Fruit fly (Drosophila melanogaster) whole organism, embryonic: ENCODE data around the gene CG11550.
A peak's percentile ranks its signal among the peaks of the same experiment; 100 is the strongest.

Experiments used
- Ada2b ChIP-seq: fragments of 200-800 bp; sonication (Bioruptor generic); IDR thresholded peaks from 2 replicates; pipeline ENCODE4 v1.3.6; 2022; ENCODE audit warnings: missing biosample characterization, missing genetic modification characterization
- Aef1 ChIP-seq: fragments of 200-800 bp; sonication (Bioruptor generic); IDR thresholded peaks from 3 replicates; pipeline ENCODE4 v1.3.6; 2022; ENCODE audit warnings: missing biosample characterization, missing genetic modification characterization
- Antp ChIP-seq: fragments of 200-800 bp; sonication (Bioruptor generic); optimal IDR thresholded peaks from 3 replicates; lab custom pipeline; 2016; ENCODE audit warnings: missing biosample characterization, missing genetic modification characterization
- Blimp-1 ChIP-seq: fragments of 200-800 bp; sonication (Bioruptor generic); optimal IDR thresholded peaks from 3 replicates; lab custom pipeline; 2018; ENCODE audit warnings: missing biosample characterization, missing genetic modification characterization, mild to moderate bottlenecking, moderate library complexity, missing genetic modification reagents
- CG10565 ChIP-seq: fragments of 200-800 bp; sonication (Bioruptor generic); optimal IDR thresholded peaks from 3 replicates; lab custom pipeline; 2016; ENCODE audit warnings: missing biosample characterization, mild to moderate bottlenecking, missing genetic modification characterization
- CG12155 ChIP-seq: fragments of 200-800 bp; sonication (Bioruptor generic); optimal IDR thresholded peaks from 3 replicates; lab custom pipeline; 2016; ENCODE audit warnings: missing biosample characterization, missing genetic modification characterization
- CG12219 ChIP-seq: fragments of 200-800 bp; sonication (Bioruptor generic); optimal IDR thresholded peaks from 3 replicates; lab custom pipeline; 2018; ENCODE audit warnings: missing biosample characterization, mild to moderate bottlenecking, missing genetic modification characterization
- CG14441 ChIP-seq: fragments of 200-800 bp; sonication (Bioruptor generic); IDR thresholded peaks from 2 replicates; pipeline ENCODE4 v1.3.6; 2022; ENCODE audit warnings: missing biosample characterization, missing genetic modification characterization
- CG17186 ChIP-seq: fragments of 200-800 bp; sonication (Bioruptor generic); optimal IDR thresholded peaks from 3 replicates; lab custom pipeline; 2017; ENCODE audit warnings: missing biosample characterization, missing genetic modification reagents, missing genetic modification characterization
- CG17328 ChIP-seq: fragments of 200-800 bp; sonication (Bioruptor generic); IDR thresholded peaks from 2 replicates; pipeline ENCODE4 v1.3.6; 2022; ENCODE audit warnings: missing biosample characterization, missing genetic modification characterization
- CG18599 ChIP-seq: fragments of 200-800 bp; sonication (Bioruptor generic); optimal IDR thresholded peaks from 3 replicates; lab custom pipeline; 2017; ENCODE audit warnings: missing biosample characterization, missing genetic modification characterization, mild to moderate bottlenecking, moderate library complexity, missing genetic modification reagents
- CG2120 ChIP-seq: fragments of 200-800 bp; sonication (Bioruptor generic); optimal IDR thresholded peaks from 3 replicates; lab custom pipeline; 2016; ENCODE audit warnings: missing biosample characterization, missing genetic modification characterization
- CG31441 ChIP-seq: fragments of 200-800 bp; sonication (Bioruptor generic); IDR thresholded peaks from 2 replicates; pipeline ENCODE4 v1.3.6; 2022; ENCODE audit warnings: missing biosample characterization, missing genetic modification characterization
- CG3726 ChIP-seq: fragments of 200-800 bp; sonication (Bioruptor generic); IDR thresholded peaks from 3 replicates; pipeline ENCODE4, ENCODE4 v1.3.6; 2022; ENCODE audit warnings: missing biosample characterization, missing genetic modification characterization
- CG8924 ChIP-seq: fragments of 200-800 bp; optimal IDR thresholded peaks from 3 replicates; lab custom pipeline; 2019; ENCODE audit warnings: missing biosample characterization, mild to moderate bottlenecking, missing genetic modification characterization, moderate library complexity
- CG9437 ChIP-seq: fragments of 200-800 bp; sonication (Bioruptor generic); optimal IDR thresholded peaks from 2 replicates; lab custom pipeline; 2018; ENCODE audit warnings: missing biosample characterization, mild to moderate bottlenecking, missing genetic modification characterization
- Chrac-16 ChIP-seq: fragments of 200-800 bp; sonication (Bioruptor generic); optimal IDR thresholded peaks from 3 replicates; lab custom pipeline; 2016; ENCODE audit warnings: missing biosample characterization, missing genetic modification characterization
- D ChIP-seq, 2 experiments: fragments of 200-800 bp in 1 of 2; fragments of >200 bp in 1 of 2; sonication (Bioruptor generic) in 1 of 2; optimal IDR thresholded peaks; 2 replicates in 1 of 2; 3 replicates in 1 of 2; lab custom pipeline; 2017; ENCODE audit warnings: mild to moderate bottlenecking in 1 of 2, missing biosample characterization in 1 of 2, missing genetic modification characterization in 1 of 2, missing genetic modification reagents in 1 of 2
- Dek ChIP-seq: fragments of 200-800 bp; sonication (Bioruptor generic); optimal IDR thresholded peaks from 3 replicates; lab custom pipeline; 2019; ENCODE audit warnings: missing biosample characterization, mild to moderate bottlenecking, missing genetic modification characterization, moderate library complexity
- Drgx ChIP-seq: fragments of 200-800 bp; sonication (Bioruptor generic); IDR thresholded peaks from 2 replicates; pipeline ENCODE4 v1.3.6; 2022; ENCODE audit warnings: missing biosample characterization, missing genetic modification characterization
- Med ChIP-seq: fragments of 200-800 bp; sonication (Bioruptor generic); peaks from one replicate; lab custom pipeline; 2016; ENCODE audit warnings: missing biosample characterization, missing genetic modification characterization, mild to moderate bottlenecking, inconsistent platforms, moderate library complexity
- Myb ChIP-seq: fragments of 200-800 bp; sonication (Bioruptor generic); optimal IDR thresholded peaks from 2 replicates; lab custom pipeline; 2016; ENCODE audit warnings: missing biosample characterization, missing genetic modification characterization
- Nf-YC ChIP-seq: fragments of 200-800 bp; optimal IDR thresholded peaks from 3 replicates; lab custom pipeline; 2019; ENCODE audit warnings: missing biosample characterization, mild to moderate bottlenecking, missing genetic modification characterization, moderate library complexity
- Oli ChIP-seq: fragments of 200-800 bp; sonication (Bioruptor generic); optimal IDR thresholded peaks from 2 replicates; lab custom pipeline; 2018; ENCODE audit warnings: missing biosample characterization, mild to moderate bottlenecking, missing genetic modification characterization, moderate library complexity
- Ptx1 ChIP-seq: fragments of 200-800 bp; sonication (Bioruptor generic); IDR thresholded peaks from 2 replicates; pipeline ENCODE4 v1.3.6; 2022; ENCODE audit warnings: missing biosample characterization, missing genetic modification characterization
- Rx ChIP-seq: fragments of 200-800 bp; sonication (Bioruptor generic); IDR thresholded peaks from 2 replicates; pipeline ENCODE4 v1.3.6; 2022; ENCODE audit warnings: missing biosample characterization, missing genetic modification characterization
- Xrp1 ChIP-seq: fragments of 200-800 bp; sonication (Bioruptor generic); IDR thresholded peaks from 2 replicates; pipeline ENCODE4 v1.3.6; 2022; ENCODE audit warnings: missing biosample characterization, missing genetic modification characterization
- abd-A ChIP-seq: fragments of 200-800 bp; sonication (Bioruptor generic); optimal IDR thresholded peaks from 3 replicates; lab custom pipeline; 2019; ENCODE audit warnings: missing biosample characterization, mild to moderate bottlenecking, missing genetic modification characterization, moderate library complexity
- bcd ChIP-seq: fragments of 200-800 bp; sonication (Bioruptor generic); optimal IDR thresholded peaks from 2 replicates; lab custom pipeline; 2017; ENCODE audit warnings: missing biosample characterization, mild to moderate bottlenecking, missing genetic modification characterization
- cwo ChIP-seq: fragments of 200-800 bp; sonication (Bioruptor generic); optimal IDR thresholded peaks from 3 replicates; lab custom pipeline; 2017; ENCODE audit warnings: missing biosample characterization, missing genetic modification characterization, mild to moderate bottlenecking, moderate library complexity, missing genetic modification reagents
- danr ChIP-seq: fragments of 200-800 bp; sonication (Bioruptor generic); IDR thresholded peaks from 2 replicates; pipeline ENCODE4 v1.3.6; 2022; ENCODE audit warnings: missing biosample characterization, missing genetic modification characterization
- dmrt99B ChIP-seq: fragments of 200-800 bp; sonication (Bioruptor generic); optimal IDR thresholded peaks from 2 replicates; lab custom pipeline; 2018; ENCODE audit warnings: missing biosample characterization, mild to moderate bottlenecking, missing genetic modification characterization, moderate library complexity
- dysf ChIP-seq: fragments of 200-800 bp; sonication (Bioruptor generic); IDR thresholded peaks from 3 replicates; pipeline ENCODE4 v1.3.6; 2022; ENCODE audit warnings: missing biosample characterization, missing genetic modification characterization
- ind ChIP-seq: fragments of 200-800 bp; sonication (Bioruptor generic); optimal IDR thresholded peaks from 3 replicates; lab custom pipeline; 2016; ENCODE audit warnings: missing biosample characterization, missing genetic modification characterization
- kni ChIP-seq: fragments of 200-800 bp; sonication (Bioruptor generic); optimal IDR thresholded peaks from 3 replicates; lab custom pipeline; 2017; ENCODE audit warnings: mild to moderate bottlenecking, missing biosample characterization, missing genetic modification reagents, missing genetic modification characterization
- mirr ChIP-seq: fragments of 200-800 bp; sonication (Bioruptor generic); optimal IDR thresholded peaks from 3 replicates; lab custom pipeline; 2018; ENCODE audit warnings: missing biosample characterization, mild to moderate bottlenecking, missing genetic modification characterization
- pan ChIP-seq, 4 experiments: fragments of >200 bp in 3 of 4; fragments of 200-800 bp in 1 of 4; sonication (Bioruptor generic) in 1 of 4; optimal IDR thresholded peaks in 3 of 4; IDR thresholded peaks in 1 of 4; 2 replicates each; pipeline versions ENCODE4 v1.3.6 to Lab custom; 2017 to 2022; ENCODE audit warnings: missing biosample characterization in 2 of 4, missing genetic modification characterization in 2 of 4, mixed read lengths in 1 of 4
- psq ChIP-seq: fragments of 200-800 bp; sonication (Bioruptor generic); optimal IDR thresholded peaks from 2 replicates; lab custom pipeline; 2017; ENCODE audit warnings: missing biosample characterization, missing genetic modification characterization
- rib ChIP-seq: fragments of 200-800 bp; sonication (Bioruptor generic); IDR thresholded peaks from 2 replicates; pipeline ENCODE4 v1.3.6; 2022; ENCODE audit warnings: missing biosample characterization, missing genetic modification characterization
- row ChIP-seq: fragments of 200-800 bp; sonication (Bioruptor generic); IDR thresholded peaks from 3 replicates; pipeline ENCODE4 v1.3.6; 2022; ENCODE audit warnings: missing biosample characterization, missing genetic modification characterization
- scrt ChIP-seq: fragments of 200-800 bp; sonication (Bioruptor generic); optimal IDR thresholded peaks from 2 replicates; lab custom pipeline; 2018; ENCODE audit warnings: missing biosample characterization, mild to moderate bottlenecking, missing genetic modification characterization, moderate library complexity
- sens ChIP-seq: fragments of 200-800 bp; sonication (Bioruptor generic); peaks from one replicate; lab custom pipeline; 2016; ENCODE audit warnings: missing biosample characterization, missing genetic modification characterization
- sisA ChIP-seq: fragments of 200-800 bp; sonication (Bioruptor generic); IDR thresholded peaks from 2 replicates; pipeline ENCODE4 v1.3.6; 2022; ENCODE audit warnings: missing biosample characterization, missing genetic modification characterization
- slbo ChIP-seq: fragments of 200-800 bp; sonication (Bioruptor generic); IDR thresholded peaks from 2 replicates; pipeline ENCODE4 v1.3.6; 2022; ENCODE audit warnings: missing biosample characterization, missing genetic modification characterization
- tin ChIP-seq: fragments of 200-800 bp; sonication (Bioruptor generic); optimal IDR thresholded peaks from 3 replicates; lab custom pipeline; 2016; ENCODE audit warnings: missing biosample characterization, missing genetic modification characterization
- trh ChIP-seq: fragments of 200-800 bp; sonication (Bioruptor generic); optimal IDR thresholded peaks from 2 replicates; lab custom pipeline; 2016; ENCODE audit warnings: missing biosample characterization, missing genetic modification characterization
- usp ChIP-seq: fragments of >200 bp; optimal IDR thresholded peaks from 2 replicates; lab custom pipeline; 2017; ENCODE audit warnings: missing biosample characterization, missing genetic modification characterization
- vvl ChIP-seq: fragments of 200-800 bp; sonication (Bioruptor generic); IDR thresholded peaks from 2 replicates; pipeline ENCODE4 v1.3.6; 2022; ENCODE audit warnings: missing biosample characterization, missing genetic modification characterization
- zfh2 ChIP-seq: fragments of 200-800 bp; sonication (Bioruptor generic); optimal IDR thresholded peaks from 2 replicates; lab custom pipeline; 2016; ENCODE audit warnings: missing biosample characterization, missing genetic modification characterization

CG11550 gene

DNA sequence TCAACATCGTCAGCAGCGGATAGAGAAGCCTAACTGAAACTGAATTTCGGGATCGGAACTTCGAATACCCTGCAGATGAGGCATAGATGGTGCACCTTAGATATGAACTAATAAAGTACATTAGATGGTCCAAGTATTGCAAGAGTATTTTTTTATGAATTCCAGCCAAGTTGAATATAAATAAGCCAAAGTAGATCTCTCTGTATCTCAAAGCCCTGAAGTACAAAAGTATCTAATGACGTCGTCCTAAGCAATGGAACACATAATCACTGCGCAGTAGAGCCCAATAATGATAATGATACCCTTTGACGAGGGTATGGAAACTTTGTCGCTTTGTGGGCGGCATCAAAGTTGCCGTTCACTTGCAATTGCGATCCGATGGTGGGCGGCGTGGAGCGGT lies 30.1 kb upstream of the CG11550 start (continued):
- no peak for TF ChIP-seq tin (GFP tag; lab: Kevin White, UChicago)
- peak; percentile 71 for TF ChIP-seq Med
- TF ChIP-seq CG2120 (GFP tag; lab: Kevin White, UChicago): no peak
- TF ChIP-seq Ada2b: 0 out of 2 replicates have a peak, but pooled peaks have one; percentile 23
- no peak for TF ChIP-seq zfh2
- TF ChIP-seq CG9437 (GFP tag; lab: Kevin White, UChicago): peak; percentile 4
- peak; percentile 37 for TF ChIP-seq dmrt99B
- TF ChIP-seq dysf (GFP tag; lab: Robert Waterston, UW): no peak
- TF ChIP-seq Ptx1 (GFP tag; lab: Robert Waterston, UW): 0 out of 2 replicates have a peak, but pooled peaks have one; percentile 11
- no peak for TF ChIP-seq trh (GFP tag; lab: Kevin White, UChicago)
- 0 out of 2 replicates have a peak, but pooled peaks have one; percentile 27 for TF ChIP-seq CG31441 (GFP tag; lab: Robert Waterston, UW)

- TF ChIP-seq Rx (0 out of 2 replicates have a peak, but pooled peaks have one; percentile 3), Xrp1 (GFP tag; lab: Robert Waterston, UW) (peak; percentile 38; the same call in 1 of the 2 replicates), usp (GFP tag; lab: Kevin White, UChicago) (no peak), Drgx (peak; percentile 90), vvl (GFP tag; lab: Robert Waterston, UW) (peak; percentile 59), CG17186 (GFP tag; lab: Kevin White, UChicago) (no peak), Oli (peak; percentile 33), CG18599 (GFP tag; lab: Kevin White, UChicago) (peak; percentile 33), Antp (GFP tag; lab: Kevin White, UChicago) (peak; percentile 6), psq (GFP tag; lab: Kevin White, UChicago) (no peak), scrt (GFP tag; lab: Kevin White, UChicago) (no peak), bcd (GFP tag; lab: Kevin White, UChicago) (peak; percentile 31), sisA (GFP tag; lab: Robert Waterston, UW) (peak; percentile 51; the same call in 1 of the 2 replicates), abd-A (tag; lab: Kevin White, UChicago) (no peak), D (optimal IDR thresholded peaks at IDR 0.05; lab: Kevin White, UChicago) (no peak), D (GFP tag; optimal IDR thresholded peaks at IDR 0.05; lab: Kevin White, UChicago) (peak; percentile 14), Myb (GFP tag; lab: Kevin White, UChicago) (no peak), pan (optimal IDR thresholded peaks at IDR 0.05; lab: Kevin White, UChicago) (no peak), pan (GFP tag; optimal IDR thresholded peaks at IDR 0.05 in 1 of 2, IDR thresholded peaks at IDR 0.05 in 1 of 2) (peak in 1 of 2 experiments; percentile 48), kni (GFP tag; lab: Kevin White, UChicago) (no peak), rib (GFP tag; lab: Robert Waterston, UW) (no peak), CG12219 (GFP tag; lab: Kevin White, UChicago) (no peak), sens (peak; percentile 84), row (GFP tag; lab: Robert Waterston, UW) (peak; percentile 33), Nf-YC (peak; percentile 18), mirr (no peak), CG12155 (no peak), Ptx1 (GFP tag; lab: Robert Waterston, UW) (peak; percentile 68), CG10565 (GFP tag; lab: Kevin White, UChicago) (no peak), CG3726 (GFP tag; lab: Robert Waterston, UW) (0 out of 3 replicates have a peak, but pooled peaks have one; percentile 41), Chrac-16 (GFP tag; lab: Kevin White, UChicago) (no peak), Aef1 (no peak), CG14441 (peak; percentile 69), ind (GFP tag; lab: Kevin White, UChicago) (peak; percentile 19), CG17328 (GFP tag; lab: Robert Waterston, UW) (peak; percentile 17; the same call in 1 of the 2 replicates), Med (peak; percentile 19), cwo (GFP tag; lab: Kevin White, UChicago) (no peak), Dek (tag; lab: Kevin White, UChicago) (no peak), dysf (GFP tag; lab: Robert Waterston, UW) (peak; percentile 66), danr (GFP tag; lab: Robert Waterston, UW) (no peak), slbo (GFP tag; lab: Robert Waterston, UW) (no peak), Blimp-1 (peak; percentile 37), CG8924 (tag; lab: Kevin White, UChicago) (no peak)
Observed at dm6 chr3R:31709142-31709541, 29.5 kb upstream of the CG11550 start.
